Fruit fly (Drosophila melanogaster): ENCODE data around the gene CG13607.

Gene CG13607

DNA sequence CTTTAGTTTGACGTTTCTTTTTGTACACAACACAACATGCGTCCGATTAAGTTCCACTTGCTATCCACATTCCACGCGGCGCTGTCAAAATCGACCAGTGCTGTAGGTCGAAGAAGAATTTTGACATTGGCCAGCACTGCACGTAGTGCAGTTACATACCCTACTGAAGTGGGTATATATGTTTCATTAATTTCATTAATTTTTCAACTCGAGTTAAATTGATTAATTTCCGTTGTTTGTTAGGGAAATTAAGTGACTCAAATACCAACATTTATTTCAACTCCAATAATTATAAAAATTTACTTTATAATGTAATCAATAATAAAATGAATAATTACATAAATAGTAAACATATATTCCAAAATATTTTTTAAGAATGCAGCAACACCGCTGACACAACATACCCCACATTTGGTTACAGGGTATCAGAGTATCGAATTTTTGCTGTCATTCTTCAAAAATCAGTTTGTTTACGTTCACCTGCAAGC lies 7.2 kb downstream of the CG13607 start, which contains the start of the genes eIF4EHP and CG18428 (continued):
- TF ChIP-seq Dll (GFP tag; IDR thresholded peaks at IDR 0.05; ENCODE audit: partially characterized antibody): no peak
- peak; percentile 100 for TF ChIP-seq CG10147 (GFP tag; optimal IDR thresholded peaks at IDR 0.05)
- peak in 1 of 2 experiments; percentile 73 for TF ChIP-seq pan (optimal IDR thresholded peaks at IDR 0.05)
- TF ChIP-seq pan (GFP tag; optimal IDR thresholded peaks at IDR 0.05 in 1 of 2, IDR thresholded peaks at IDR 0.05 in 1 of 2): peak in 1 of 2 experiments; percentile 73
- no peak; the same call in 1 of the 2 replicates for TF ChIP-seq toy (GFP tag; IDR thresholded peaks at IDR 0.05)
- peak; percentile 87 for TF ChIP-seq CG1647 (GFP tag; optimal IDR thresholded peaks at IDR 0.05)
- TF ChIP-seq CG17912 (GFP tag; optimal IDR thresholded peaks at IDR 0.05): peak; percentile 96
- peak; percentile 99 for TF ChIP-seq Asciz (GFP tag; optimal IDR thresholded peaks at IDR 0.05)
- TF ChIP-seq NfI (GFP tag; optimal IDR thresholded peaks at IDR 0.05): peak; percentile 99
- peak; percentile 100 for TF ChIP-seq dmrt11E (tag; optimal IDR thresholded peaks at IDR 0.05)
- TF ChIP-seq nom (GFP tag; optimal IDR thresholded peaks at IDR 0.05): peak; percentile 99
- peak; percentile 99 for TF ChIP-seq caup (GFP tag; optimal IDR thresholded peaks at IDR 0.05; ENCODE audit: severe bottlenecking)
- peak; percentile 54 for TF ChIP-seq disco-r (GFP tag; optimal IDR thresholded peaks at IDR 0.05)
- peak; percentile 100 for TF ChIP-seq CG10267 (tag; optimal IDR thresholded peaks at IDR 0.05)
- no peak for TF ChIP-seq z (GFP tag; IDR thresholded peaks at IDR 0.05)
- TF ChIP-seq CG7745 (tag; optimal IDR thresholded peaks at IDR 0.05): peak; percentile 86
- peak; percentile 99 for TF ChIP-seq sug (tag; optimal IDR thresholded peaks at IDR 0.05)
- TF ChIP-seq prd (optimal IDR thresholded peaks at IDR 0.05): no peak
- no peak for TF ChIP-seq prd (GFP tag; IDR thresholded peaks at IDR 0.05)
- TF ChIP-seq az2 (GFP tag; optimal IDR thresholded peaks at IDR 0.05): peak; percentile 98
- TF ChIP-seq onecut (GFP tag; IDR thresholded peaks at IDR 0.05): peak; percentile 97
- TF ChIP-seq abd-A (tag; optimal IDR thresholded peaks at IDR 0.05): peak; percentile 98
- peak; percentile 100 for TF ChIP-seq Fer2 (tag; optimal IDR thresholded peaks at IDR 0.05)
- peak; percentile 81 for TF ChIP-seq CG1792 (GFP tag; optimal IDR thresholded peaks at IDR 0.05)
- TF ChIP-seq CG4328 (GFP tag; optimal IDR thresholded peaks at IDR 0.05): peak; percentile 99
- TF ChIP-seq CG31388 (GFP tag; optimal IDR thresholded peaks at IDR 0.05): peak; percentile 95
- TF ChIP-seq CG7963 (GFP tag; IDR thresholded peaks at IDR 0.05; ENCODE audit: partially characterized antibody): no peak
- TF ChIP-seq pita (GFP tag; optimal IDR thresholded peaks at IDR 0.05): no peak
- peak; percentile 86 for TF ChIP-seq ems (GFP tag; optimal IDR thresholded peaks at IDR 0.05)
- TF ChIP-seq CG13123 (GFP tag; optimal IDR thresholded peaks at IDR 0.05): peak; percentile 97
- TF ChIP-seq H15 (GFP tag; IDR thresholded peaks at IDR 0.05): no peak
- TF ChIP-seq CG15696 (tag; optimal IDR thresholded peaks at IDR 0.05): peak; percentile 100
- TF ChIP-seq Ada2b (GFP tag; IDR thresholded peaks at IDR 0.05): no peak
- TF ChIP-seq NFAT (GFP tag; IDR thresholded peaks at IDR 0.05): peak; percentile 98
- TF ChIP-seq p53 (GFP tag; optimal IDR thresholded peaks at IDR 0.05): peak; percentile 4
- TF ChIP-seq Hand (GFP tag; optimal IDR thresholded peaks at IDR 0.05): peak; percentile 99
- TF ChIP-seq MESR4 (GFP tag; optimal IDR thresholded peaks at IDR 0.05): peak; percentile 64
- peak; percentile 47 for TF ChIP-seq Sry-δ (GFP tag; optimal IDR thresholded peaks at IDR 0.05)
- TF ChIP-seq al (GFP tag; IDR thresholded peaks at IDR 0.05): no peak
- TF ChIP-seq Scr (GFP tag; IDR thresholded peaks at IDR 0.05; ENCODE audit: partially characterized antibody): no peak
- peak; percentile 94 for TF ChIP-seq kay (GFP tag; optimal IDR thresholded peaks at IDR 0.05)
- TF ChIP-seq CG3281 (GFP tag; optimal IDR thresholded peaks at IDR 0.05): peak; percentile 100
- peak; percentile 96 for TF ChIP-seq nau (GFP tag; optimal IDR thresholded peaks at IDR 0.05)
- peak; percentile 98 for TF ChIP-seq CG7357 (GFP tag; IDR thresholded peaks at IDR 0.05)
- no peak for TF ChIP-seq CG7372 (GFP tag; IDR thresholded peaks at IDR 0.05)
- peak; percentile 98 for TF ChIP-seq salm (tag; optimal IDR thresholded peaks at IDR 0.05)
- peak; percentile 99 for TF ChIP-seq CG11723 (GFP tag; optimal IDR thresholded peaks at IDR 0.05)
- TF ChIP-seq CG33213 (GFP tag; optimal IDR thresholded peaks at IDR 0.05): peak; percentile 85
- TF ChIP-seq CG10321 (GFP tag; IDR thresholded peaks at IDR 0.05): 0 out of 2 replicates have a peak, but pooled peaks have one; percentile 87
- TF ChIP-seq HHEX (GFP tag; optimal IDR thresholded peaks at IDR 0.05): peak; percentile 98
